Fruit fly (Drosophila melanogaster) S2 (cell line): ENCODE results near the gene gdrd.

Experiments used
- CG8478 ChIP-seq: fragments of >200 bp; optimal IDR thresholded peaks from 2 replicates; lab custom pipeline; 2018
- CTCF ChIP-seq, 2 experiments: fragments of >200 bp; optimal IDR thresholded peaks; 2 replicates each; lab custom pipeline; 2018

gdrd gene

DNA sequence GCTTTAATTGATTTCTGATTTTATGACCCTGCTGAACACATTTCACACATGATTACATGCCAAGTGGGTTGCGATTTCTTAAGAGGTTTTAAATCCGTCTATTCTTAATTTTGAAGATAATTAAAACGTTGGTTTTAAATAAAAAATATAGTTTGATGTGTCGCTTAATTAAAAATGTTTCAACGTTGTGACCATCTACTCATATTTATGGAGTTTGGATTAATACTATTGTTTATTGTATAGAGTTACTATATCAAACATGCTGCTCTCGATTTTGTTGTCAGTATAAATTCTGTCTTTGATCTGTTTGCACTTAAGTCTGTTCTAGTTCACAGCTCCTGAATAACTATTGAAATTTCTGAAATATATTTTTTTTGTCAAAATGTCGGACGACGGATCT, at the start of gene gdrd:
TSS of gene gdrd (plus strand) at position 301 of the 400 bp plus-strand sequence.
- TF ChIP-seq CG8478 (no peak), CTCF (optimal IDR thresholded peaks at IDR 0.05; lab: Kevin White, UChicago) (no peak)

DNA sequence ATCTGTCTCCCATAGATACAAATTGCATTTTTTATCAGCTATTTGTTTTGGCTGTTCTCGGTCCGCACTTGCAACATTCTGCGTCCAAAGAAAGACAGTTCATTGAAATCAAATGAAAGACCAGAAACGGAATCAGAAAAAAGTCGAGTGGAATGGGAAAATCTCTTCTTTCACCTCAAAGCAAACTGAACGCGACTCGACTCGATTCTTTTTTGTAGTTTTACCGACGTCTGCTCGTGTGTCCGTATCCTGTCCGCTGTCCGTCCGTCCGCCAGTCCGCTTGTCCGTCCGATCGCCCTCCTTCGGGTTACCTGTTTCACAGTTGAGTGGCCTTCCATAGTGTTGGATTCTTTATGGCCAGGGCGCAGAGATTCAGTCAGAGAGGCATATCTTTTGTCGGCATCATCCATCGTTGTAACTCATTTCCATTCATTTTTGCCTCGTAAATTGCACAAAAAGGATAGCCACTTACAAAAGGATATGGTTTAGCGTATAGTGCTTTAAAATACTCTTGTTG, 49.1 kb upstream of the gdrd start:
- TF ChIP-seq CG8478 = no peak
- TF ChIP-seq CTCF (optimal IDR thresholded peaks at IDR 0.05; lab: Kevin White, UChicago) = no peak

DNA sequence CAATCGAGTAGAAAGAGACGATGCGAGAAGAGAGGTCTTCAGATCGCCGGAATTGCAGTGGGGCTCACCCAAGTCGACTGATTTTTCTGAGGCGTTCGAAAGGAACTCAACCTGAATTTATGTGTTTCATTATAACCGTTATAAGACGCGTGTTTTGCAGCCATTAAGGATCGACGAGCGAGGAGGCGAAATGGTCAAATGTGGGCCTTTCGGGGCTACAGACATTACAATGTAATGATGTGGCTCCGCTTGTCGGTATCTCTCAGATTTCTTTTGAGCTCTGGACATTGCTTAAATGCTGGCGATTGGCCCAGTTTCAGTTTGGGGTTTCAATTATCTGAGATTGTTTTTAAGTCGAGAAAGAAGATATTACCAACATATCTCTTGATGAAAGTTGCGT, 48.3 kb upstream of the gdrd start:
- no peak for TF ChIP-seq CG8478

DNA sequence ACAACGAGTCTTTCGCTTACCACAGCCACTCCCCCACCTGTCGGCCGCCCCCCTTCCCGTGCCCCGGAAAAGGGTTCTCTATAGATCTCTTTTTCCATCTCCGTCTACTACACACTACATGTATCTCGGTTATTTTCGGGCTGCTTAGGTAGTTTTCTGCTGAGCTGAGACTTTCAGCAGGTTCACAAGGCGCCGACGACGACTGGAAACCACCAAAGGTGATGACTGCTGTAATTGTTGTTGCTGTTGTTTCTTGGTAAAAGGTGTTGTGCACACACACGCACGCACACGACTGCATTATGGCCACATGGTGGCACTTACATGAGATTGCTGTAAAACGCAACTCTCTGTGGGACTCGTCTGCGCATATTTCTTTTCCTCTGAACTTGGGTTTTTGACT, 47.5 kb upstream of the gdrd start:
- TF ChIP-seq CG8478 = no peak
- TF ChIP-seq CTCF (optimal IDR thresholded peaks at IDR 0.05; lab: Kevin White, UChicago) = no peak

DNA sequence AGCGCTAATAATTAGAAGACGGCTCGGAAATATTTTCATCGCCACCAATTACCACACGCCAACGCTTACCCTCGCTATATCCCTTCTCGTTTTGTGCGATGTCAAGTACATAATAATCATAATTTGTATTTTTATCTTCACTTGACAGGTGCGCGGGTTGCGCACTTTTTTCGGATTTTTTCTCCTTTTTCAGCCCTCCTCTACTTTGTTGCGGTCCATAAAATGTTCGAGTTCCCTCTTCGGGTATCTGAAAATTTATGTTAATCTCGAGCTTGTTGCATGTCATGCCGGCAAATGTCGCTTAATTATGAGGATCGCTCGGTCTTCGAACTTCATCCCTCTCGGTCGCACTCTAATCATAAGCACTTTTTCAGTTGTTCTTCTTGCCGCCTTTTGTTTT, 46.0 kb upstream of the gdrd start:
- TF ChIP-seq CG8478 (no peak), CTCF (optimal IDR thresholded peaks at IDR 0.05; lab: Kevin White, UChicago) (no peak)

DNA sequence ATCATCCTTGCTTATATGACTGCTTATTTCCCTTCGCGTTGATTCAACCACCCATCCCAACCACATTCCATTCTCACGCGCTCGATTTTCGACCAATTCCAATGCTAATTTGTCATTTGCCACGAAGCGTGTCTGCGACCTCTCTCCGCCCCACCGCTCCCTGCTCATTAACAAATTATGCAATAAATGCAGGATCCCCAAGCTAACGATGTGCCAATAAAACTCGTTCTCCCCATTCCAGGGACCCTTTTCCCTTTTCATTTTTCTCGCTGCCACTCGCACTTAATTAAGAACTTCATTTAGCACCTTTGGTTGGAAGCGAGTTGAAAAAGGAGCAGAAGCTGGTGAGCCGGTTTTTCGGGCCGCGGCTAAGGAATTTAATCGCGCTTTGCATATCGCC, 45.2 kb upstream of the gdrd start:
- TF ChIP-seq CTCF (optimal IDR thresholded peaks at IDR 0.05; lab: Kevin White, UChicago) (no peak), CG8478 (no peak)

DNA sequence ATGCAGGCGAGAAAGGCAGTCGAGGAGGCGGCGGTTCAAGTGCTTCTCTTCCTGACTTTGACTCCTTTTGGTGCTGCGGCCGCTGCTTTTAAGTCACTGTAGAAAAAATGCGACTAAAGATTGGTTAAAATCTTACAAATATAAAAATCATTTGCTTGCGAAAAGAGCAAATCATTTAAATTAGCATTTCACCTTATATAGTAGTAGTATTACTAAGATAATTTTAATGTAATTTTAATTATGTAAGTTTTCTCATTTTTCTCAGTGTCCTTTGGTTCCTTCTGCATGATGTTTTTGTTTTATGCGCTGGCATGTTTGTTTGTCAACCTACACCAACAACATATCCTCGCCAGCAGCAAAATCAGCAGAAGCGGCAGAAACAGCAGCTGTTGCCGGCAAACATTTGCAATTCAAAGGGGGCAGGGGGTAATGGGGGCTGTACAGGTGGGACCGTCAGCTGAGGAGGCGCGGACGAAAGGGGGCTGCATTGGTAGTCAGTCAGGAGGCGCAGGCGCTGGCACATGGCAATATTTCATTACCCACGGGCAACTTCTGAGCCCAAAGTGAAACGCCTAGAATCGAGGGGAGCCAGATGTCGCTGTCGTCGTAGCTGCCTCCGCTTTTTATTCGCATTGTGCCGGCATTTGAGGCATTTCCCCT, 43.8 kb upstream of the gdrd start:
- no peak for TF ChIP-seq CG8478
- no peak for TF ChIP-seq CTCF (optimal IDR thresholded peaks at IDR 0.05; lab: Kevin White, UChicago)

DNA sequence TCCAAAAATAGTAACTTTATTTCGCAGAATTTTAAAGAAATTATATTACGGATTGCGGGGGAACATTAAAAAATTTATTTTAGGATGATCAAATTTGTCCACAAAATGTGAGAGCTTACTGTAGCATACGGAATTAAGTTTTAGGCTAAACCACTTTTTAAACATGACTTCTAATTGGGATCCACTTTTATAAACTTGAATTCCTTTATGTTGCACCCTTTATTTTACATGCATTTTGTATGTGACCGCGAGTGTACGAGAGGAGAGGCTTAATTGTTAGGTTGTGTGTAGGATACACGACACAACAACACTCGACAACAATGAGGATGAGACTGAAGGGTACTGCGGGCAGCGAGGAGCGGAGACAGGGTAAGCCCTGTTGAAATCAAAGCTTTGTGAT, 42.2 kb upstream of the gdrd start:
- TF ChIP-seq CG8478 (no peak), CTCF (optimal IDR thresholded peaks at IDR 0.05; lab: Kevin White, UChicago) (no peak)

DNA sequence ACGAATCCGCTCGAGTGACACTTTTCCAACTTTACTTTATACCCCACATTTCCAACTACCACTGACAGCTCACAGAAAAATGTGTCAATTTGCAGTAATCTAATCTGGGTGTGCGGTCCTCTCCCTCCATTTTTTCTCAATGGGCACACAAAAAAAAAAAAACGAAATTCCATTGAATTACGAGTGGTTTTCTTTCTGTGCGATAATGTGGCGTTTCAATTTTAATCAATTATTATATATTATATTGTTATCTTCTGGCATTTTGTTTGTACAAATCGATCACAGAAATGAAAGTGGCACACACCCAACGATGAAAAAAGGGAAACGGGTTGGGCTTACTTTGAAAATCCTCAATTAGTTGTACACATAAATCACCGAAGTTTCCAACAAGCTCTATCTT, 40.8 kb upstream of the gdrd start:
- TF ChIP-seq CTCF (optimal IDR thresholded peaks at IDR 0.05; lab: Kevin White, UChicago) (no peak), CG8478 (no peak)

DNA sequence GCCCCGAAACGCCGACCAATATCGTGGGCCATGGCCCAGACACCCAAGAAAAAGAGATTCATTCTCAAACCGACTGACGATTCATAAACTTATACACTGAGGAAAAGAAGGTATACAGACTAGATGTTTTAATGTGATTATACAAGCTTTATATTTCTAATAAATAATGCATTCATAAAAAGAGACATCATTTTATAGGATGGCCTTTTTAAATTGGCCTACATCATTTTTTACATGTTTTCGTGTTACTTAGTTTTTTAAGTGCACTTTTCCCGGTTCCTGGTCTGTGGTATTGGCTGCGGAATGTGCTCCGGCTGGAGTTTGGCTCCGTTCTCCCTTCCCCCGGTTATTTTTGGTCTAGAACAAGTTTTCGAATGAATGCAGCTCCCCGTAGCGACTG, 38.6 kb upstream of the gdrd start:
- TF ChIP-seq CG8478 = no peak
- no peak for TF ChIP-seq CTCF (optimal IDR thresholded peaks at IDR 0.05; lab: Kevin White, UChicago)

DNA sequence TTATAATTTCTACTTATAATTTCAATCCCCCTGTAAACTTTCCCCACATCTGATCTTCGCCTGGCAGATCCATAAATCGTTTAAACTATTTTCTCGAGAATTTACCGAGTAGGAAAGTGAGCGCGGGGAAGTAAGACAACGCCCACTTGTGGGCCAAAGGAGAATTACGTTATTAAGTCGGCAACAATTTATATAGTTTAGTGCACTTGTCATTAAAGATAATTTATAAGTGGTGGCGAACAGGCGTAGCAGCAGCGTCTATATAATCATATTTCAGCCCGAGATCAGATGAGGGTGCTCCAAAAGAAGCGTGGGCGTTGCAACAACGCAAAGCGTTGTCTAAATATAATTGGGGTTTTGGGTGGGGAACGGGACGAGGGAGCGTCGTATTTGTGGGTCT, 36.4 kb upstream of the gdrd start:
- TF ChIP-seq CTCF (optimal IDR thresholded peaks at IDR 0.05; lab: Kevin White, UChicago) = no peak
- no peak for TF ChIP-seq CG8478

DNA sequence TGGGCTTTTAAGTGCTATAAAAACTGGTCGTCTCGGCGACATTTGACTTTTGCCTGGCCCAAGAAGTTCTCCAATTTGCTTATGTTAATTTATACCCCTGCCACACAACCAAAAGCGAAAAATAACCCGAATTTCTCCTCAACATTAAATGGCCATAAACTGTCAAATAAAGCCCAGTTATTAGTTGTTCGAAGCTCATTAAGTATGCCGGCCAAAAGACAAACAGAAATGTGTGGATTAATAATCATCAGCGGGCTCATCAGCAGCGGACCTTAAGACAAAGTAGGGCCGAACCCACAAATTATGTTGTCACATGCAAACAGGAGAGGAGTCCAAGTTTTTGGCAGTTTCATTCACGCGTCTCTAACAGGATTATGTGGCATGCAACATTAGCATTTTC, 36.0 kb upstream of the gdrd start:
- TF ChIP-seq CTCF (optimal IDR thresholded peaks at IDR 0.05; lab: Kevin White, UChicago) = no peak

DNA sequence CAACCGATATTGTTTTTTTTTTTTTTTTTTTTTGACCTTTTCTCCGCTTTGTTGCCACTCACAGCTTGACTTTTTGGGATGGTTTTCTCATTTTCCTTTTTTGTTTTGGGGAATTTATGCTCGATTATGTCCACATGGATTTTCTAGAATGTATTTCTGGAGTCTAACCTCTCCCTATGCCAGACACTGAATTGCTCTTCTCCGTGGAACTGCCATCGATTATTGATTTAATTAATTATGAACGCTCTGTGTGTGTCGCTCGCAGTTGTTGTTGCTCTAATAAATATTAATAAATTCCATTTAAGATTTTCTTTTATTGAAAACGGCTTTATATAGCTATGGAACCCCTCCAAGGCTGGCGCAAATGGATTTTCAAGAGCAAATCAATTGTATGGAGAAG, 35.5 kb upstream of the gdrd start:
- no peak for TF ChIP-seq CG8478
- TF ChIP-seq CTCF (optimal IDR thresholded peaks at IDR 0.05; lab: Kevin White, UChicago) = no peak

DNA sequence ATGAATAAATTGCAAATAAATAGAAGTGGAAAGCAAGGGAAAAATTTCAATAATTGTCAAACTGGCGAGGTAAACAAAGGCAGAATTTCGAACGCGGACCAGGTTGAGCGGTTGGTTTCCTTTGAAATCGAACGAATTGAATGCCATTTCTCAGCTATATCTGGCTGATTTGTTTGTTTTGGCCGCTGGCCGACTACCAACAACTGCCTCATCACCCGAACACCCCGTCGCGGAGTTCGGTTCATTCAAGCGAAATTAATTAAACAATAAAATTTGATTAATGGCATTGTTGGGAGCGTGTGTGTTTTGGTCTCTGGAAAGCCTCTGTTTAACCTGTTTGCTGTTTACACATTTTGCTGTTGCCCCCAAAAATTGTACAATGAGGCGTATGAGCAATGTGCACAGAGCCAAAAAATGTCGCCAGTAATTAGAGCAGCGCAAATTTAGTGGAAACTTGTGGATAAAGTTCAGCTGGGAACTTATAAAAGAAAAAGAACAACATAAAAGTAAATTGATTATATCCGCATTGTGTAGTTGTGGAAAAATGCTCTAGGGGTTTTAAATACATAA, 33.6 kb upstream of the gdrd start:
- TF ChIP-seq CTCF (optimal IDR thresholded peaks at IDR 0.05; lab: Kevin White, UChicago) (no peak), CG8478 (no peak)

DNA sequence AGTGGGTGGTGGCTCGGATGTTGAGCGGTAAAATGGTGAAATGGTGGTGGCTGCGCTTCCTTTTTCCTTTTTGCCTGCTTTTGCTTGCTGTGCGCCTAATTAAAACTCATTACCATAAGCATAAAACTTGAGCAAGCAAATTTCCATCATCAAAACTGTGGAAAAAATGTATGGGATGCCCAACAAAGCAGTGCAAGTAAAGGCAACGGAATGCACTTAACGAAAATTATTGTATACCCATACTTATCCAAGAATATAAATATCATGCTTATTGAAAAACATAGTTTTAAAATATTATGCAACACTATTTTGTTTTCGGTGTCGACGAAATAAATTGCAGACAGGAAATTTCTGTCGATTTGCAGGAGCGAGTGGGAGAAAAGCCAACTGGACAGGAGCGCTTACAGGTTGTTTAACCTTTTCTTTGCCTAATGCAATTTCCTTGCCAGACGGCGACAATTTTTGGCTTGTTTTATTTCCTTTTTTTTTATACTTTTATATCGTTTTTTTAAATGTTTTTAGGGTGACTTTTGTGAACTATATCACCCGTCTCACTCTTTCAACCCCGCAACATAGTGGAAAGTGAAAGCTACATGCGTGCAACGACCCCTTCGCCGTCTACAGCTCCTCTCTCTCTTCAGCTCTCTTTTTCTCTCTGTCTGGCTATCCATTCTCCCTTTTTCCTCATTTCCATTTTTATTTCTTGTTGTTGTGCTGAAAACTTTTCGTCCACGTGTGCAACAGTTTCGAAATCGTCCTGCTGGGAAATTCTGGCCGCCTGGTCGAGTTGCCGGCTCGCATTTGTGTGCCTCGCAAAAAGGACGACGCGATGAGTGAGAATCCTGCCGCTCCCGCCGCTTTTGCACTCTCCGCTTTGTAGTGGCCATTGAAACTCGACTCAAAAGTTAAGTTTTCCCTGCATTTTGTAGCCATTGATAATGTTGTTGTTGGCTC, 30.9 kb upstream of the gdrd start:
- TF ChIP-seq CG8478 = no peak
- no peak for TF ChIP-seq CTCF (optimal IDR thresholded peaks at IDR 0.05; lab: Kevin White, UChicago)
